Worm (Caenorhabditis elegans): Measurements from ENCODE around the gene C47D12.5.
A peak's percentile ranks its signal among the peaks of the same experiment; 100 is the strongest.
"Not testable (repeated sequence)": the region's sequence is repeated elsewhere in the genome, so short reads cannot be mapped to it uniquely, and the experiment has no call there.

The C47D12.5 gene

ce11 chrII:11713569-11713968, 28.5 kb upstream of the C47D12.5 start, which contains the start of gene F13D12.10:
Gene F13D12.10 (plus strand): TSS chrII:11713799.
- TF ChIP-seq unc-120 (tag; optimal IDR thresholded peaks at IDR 0.05; ENCODE audit: poor library complexity, severe bottlenecking), result peak; percentile 7
- TF ChIP-seq hlh-1 (tag; optimal IDR thresholded peaks at IDR 0.05), result peak; percentile 95
- no peak for TF ChIP-seq snpc-4 (tag; optimal IDR thresholded peaks at IDR 0.05)
- TF ChIP-seq ces-1 (GFP tag; optimal IDR thresholded peaks at IDR 0.05), result no peak

ce11 chrII:11710771-11711170, 25.7 kb upstream of the C47D12.5 start:
- TF ChIP-seq blmp-1 (tag; optimal IDR thresholded peaks at IDR 0.05) (peak; percentile 52), ceh-43 (GFP tag; optimal IDR thresholded peaks at IDR 0.05) (no peak)

- TF ChIP-seq mls-2 (tag; optimal IDR thresholded peaks at IDR 0.05) (no peak), lin-13 (tag; optimal IDR thresholded peaks at IDR 0.05) (no peak), nhr-76 (tag; optimal IDR thresholded peaks at IDR 0.05) (no peak)
Measured at ce11 chrII:11709464-11709863, 24.4 kb upstream of the C47D12.5 start, which contains the start of gene fcmt-1. Gene fcmt-1 (minus strand): TSS chrII:11709564.

ce11 chrII:11705787-11706186, 20.7 kb upstream of the C47D12.5 start, which contains the start of gene VF13D12L.3:
Gene VF13D12L.3 (plus strand): TSS chrII:11706009.
- TF ChIP-seq nhr-28 (tag; optimal IDR thresholded peaks at IDR 0.05) (no peak), ham-2 (GFP tag; optimal IDR thresholded peaks at IDR 0.05) (no peak), unc-120 (tag; optimal IDR thresholded peaks at IDR 0.05; ENCODE audit: poor library complexity, severe bottlenecking) (no peak), ces-1 (GFP tag; optimal IDR thresholded peaks at IDR 0.05) (no peak)

- no peak for TF ChIP-seq zip-8 (tag; optimal IDR thresholded peaks at IDR 0.05)
- no peak for TF ChIP-seq ham-2 (GFP tag; optimal IDR thresholded peaks at IDR 0.05)
- no peak for TF ChIP-seq bed-3 (GFP tag; optimal IDR thresholded peaks at IDR 0.05)
- no peak for TF ChIP-seq unc-39 (tag; optimal IDR thresholded peaks at IDR 0.05)
- no peak for TF ChIP-seq nhr-2 (tag; optimal IDR thresholded peaks at IDR 0.05)
- TF ChIP-seq elt-3 (tag; optimal IDR thresholded peaks at IDR 0.05), result no peak
- TF ChIP-seq unc-62 (GFP tag; optimal IDR thresholded peaks at IDR 0.05), result no peak
- TF ChIP-seq nhr-28 (tag; optimal IDR thresholded peaks at IDR 0.05), result no peak
- TF ChIP-seq nhr-76 (tag; optimal IDR thresholded peaks at IDR 0.05), result no peak
- TF ChIP-seq pha-4 (tag; optimal IDR thresholded peaks at IDR 0.05), result no peak
Measured at ce11 chrII:11700635-11701034, 15.6 kb upstream of the C47D12.5 start.

ce11 chrII:11700200-11700599, 15.1 kb upstream of the C47D12.5 start, which contains the start of gene inos-1:
Gene inos-1 (minus strand): TSS chrII:11700300.
- TF ChIP-seq elt-1 (tag; optimal IDR thresholded peaks at IDR 0.05; ENCODE audit: borderline replicate concordance, insufficient read depth), result no peak
- TF ChIP-seq M03D4.4 (tag; optimal IDR thresholded peaks at IDR 0.05), result no peak
- TF ChIP-seq mls-2 (tag; optimal IDR thresholded peaks at IDR 0.05), result no peak
- no peak for TF ChIP-seq nhr-2 (tag; optimal IDR thresholded peaks at IDR 0.05)
- TF ChIP-seq cnd-1 (tag; optimal IDR thresholded peaks at IDR 0.05), result no peak

ce11 chrII:11695945-11696270, 10.8 kb upstream of the C47D12.5 start, which contains the start of gene xpf-1:
Gene xpf-1 (plus strand): TSS chrII:11696171.
- no peak for TF ChIP-seq sem-2 (GFP tag; optimal IDR thresholded peaks at IDR 0.05)

- TF ChIP-seq lin-32 (GFP tag; optimal IDR thresholded peaks at IDR 0.05); ztf-11 (tag; optimal IDR thresholded peaks at IDR 0.05); nhr-12 (tag; optimal IDR thresholded peaks at IDR 0.05): not testable (repeated sequence)
Measured at ce11 chrII:11695161-11695944, 10.3 kb upstream of the C47D12.5 start, which contains the start of gene tars-1. Gene tars-1 (minus strand): TSS chrII:11695657.
